Worm (Caenorhabditis elegans): ENCODE measurements around the gene srx-130.
A peak's percentile ranks its signal among the peaks of the same experiment; 100 is the strongest.

The srx-130 gene

DNA sequence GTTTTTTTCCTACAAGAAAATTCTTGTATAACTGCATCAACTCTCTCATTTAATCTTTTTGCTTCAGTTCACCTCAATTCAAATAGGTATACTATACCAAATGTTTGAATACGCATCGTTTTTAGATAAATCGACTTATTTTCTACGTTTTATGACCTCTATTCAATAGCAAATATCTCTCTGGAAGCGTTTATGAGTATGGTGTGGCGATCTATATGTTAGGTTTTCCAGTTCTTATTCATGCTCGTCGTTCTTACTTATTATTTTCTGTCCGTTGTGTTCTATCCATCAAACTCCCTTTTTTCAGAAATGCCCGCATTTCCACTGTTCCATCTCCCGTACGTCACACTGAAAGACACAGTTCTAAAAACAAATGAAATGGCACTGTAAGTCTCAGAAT, 37.4 kb downstream of the srx-130 start, which contains the start of gene T22G5.3:
TSS of gene T22G5.3 (plus strand) at position 301 of the 400 bp plus-strand sequence.
- no peak for TF ChIP-seq snpc-1.1 (tag; optimal IDR thresholded peaks at IDR 0.05; ENCODE audit: insufficient read depth)
- TF ChIP-seq F22D6.2 (tag; optimal IDR thresholded peaks at IDR 0.05): no peak
- no peak for TF ChIP-seq Y67H2A.10 (GFP tag; conservative IDR thresholded peaks at IDR 0.05)
- no peak for TF ChIP-seq egl-44 (GFP tag; IDR thresholded peaks at IDR 0.05)
- no peak for TF ChIP-seq F37B4.10 (GFP tag; IDR thresholded peaks at IDR 0.05)
- no peak for TF ChIP-seq F49E8.2 (tag; optimal IDR thresholded peaks at IDR 0.05; ENCODE audit: insufficient read depth)
- TF ChIP-seq ceh-58 (GFP tag; IDR thresholded peaks at IDR 0.05): no peak
- TF ChIP-seq hlh-26 (GFP tag; conservative IDR thresholded peaks at IDR 0.05): no peak
- TF ChIP-seq athp-1 (tag; optimal IDR thresholded peaks at IDR 0.05): no peak
- TF ChIP-seq aptf-3 (GFP tag; IDR thresholded peaks at IDR 0.05): no peak

DNA sequence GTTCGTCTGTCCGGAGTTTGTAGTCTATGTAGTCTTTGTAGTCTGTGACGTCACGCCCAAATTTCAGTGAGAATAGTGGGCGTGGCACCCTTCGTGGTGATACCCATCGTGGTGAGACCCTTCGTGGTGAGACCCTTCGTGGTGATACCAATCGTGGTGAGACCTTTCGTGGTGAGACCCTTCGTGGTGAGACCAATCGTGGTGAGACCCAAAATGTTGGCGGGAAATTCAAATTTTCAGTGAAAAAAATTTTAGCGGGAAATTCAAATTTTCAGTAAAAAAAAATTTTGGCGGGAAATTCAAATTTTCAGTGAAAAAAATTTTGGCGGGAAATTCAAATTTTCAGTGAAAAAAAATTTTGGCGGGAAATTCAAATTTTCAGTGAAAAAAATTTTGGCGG, 38.9 kb downstream of the srx-130 start:
- TF ChIP-seq D2030.7 (GFP tag; IDR thresholded peaks at IDR 0.05) (peak; percentile 24; the same call in 1 of the 2 replicates), F33H1.4 (GFP tag; IDR thresholded peaks at IDR 0.05) (peak; percentile 73)

ce11 chrV:13887358-13887757, 44.1 kb downstream of the srx-130 start, which contains the start of gene srsx-19:
Gene srsx-19, plus strand, starts transcription at chrV:13887658.
- no peak for TF ChIP-seq nhr-120 (GFP tag; IDR thresholded peaks at IDR 0.05)
- no peak for TF ChIP-seq D2030.7 (GFP tag; IDR thresholded peaks at IDR 0.05)
- no peak for TF ChIP-seq pha-4 (tag; optimal IDR thresholded peaks at IDR 0.05)
- TF ChIP-seq F49E8.2 (tag; optimal IDR thresholded peaks at IDR 0.05; ENCODE audit: insufficient read depth): no peak
- TF ChIP-seq T07F8.4 (tag; optimal IDR thresholded peaks at IDR 0.05): no peak
- TF ChIP-seq ekl-4 (GFP tag; IDR thresholded peaks at IDR 0.05): no peak
- no peak for TF ChIP-seq mcd-1 (GFP tag; IDR thresholded peaks at IDR 0.05)
- no peak for TF ChIP-seq him-1 (tag; optimal IDR thresholded peaks at IDR 0.05)
- TF ChIP-seq bed-2 (GFP tag; IDR thresholded peaks at IDR 0.05): no peak
- TF ChIP-seq F23B12.7 (tag; optimal IDR thresholded peaks at IDR 0.05; ENCODE audit: insufficient read depth): no peak
- TF ChIP-seq hsf-1 (GFP tag; IDR thresholded peaks at IDR 0.05): no peak
- no peak for TF ChIP-seq F22D6.2 (tag; optimal IDR thresholded peaks at IDR 0.05)

- TF ChIP-seq attf-5 (GFP tag; optimal IDR thresholded peaks at IDR 0.05) (no peak), snpc-3.4 (tag; optimal IDR thresholded peaks at IDR 0.05) (no peak), madf-10 (tag; optimal IDR thresholded peaks at IDR 0.05) (no peak)
Observed at ce11 chrV:13889516-13889915, 46.3 kb downstream of the srx-130 start, which contains the start of gene spp-12. Gene spp-12, plus strand, starts transcription at chrV:13889816.

DNA sequence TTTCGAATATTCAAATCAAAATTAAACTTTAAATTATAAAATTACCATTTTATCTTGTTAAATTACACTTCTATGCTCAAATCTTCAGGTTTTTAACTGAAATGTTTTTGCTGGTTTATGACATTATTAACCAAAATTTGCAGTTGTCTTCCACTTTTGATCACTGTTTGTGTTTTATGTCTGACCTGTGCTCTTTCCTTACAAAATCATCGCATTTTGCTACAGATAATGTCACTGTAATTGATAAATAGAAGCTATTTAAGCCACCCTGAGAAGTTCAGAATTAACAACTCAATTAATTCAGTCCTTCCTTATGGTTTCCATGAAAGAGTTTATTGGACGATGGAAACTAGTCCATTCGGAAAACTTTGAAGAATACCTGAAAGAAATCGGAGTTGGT, 47.2 kb downstream of the srx-130 start, which contains the start of gene lbp-8:
TSS of gene lbp-8 (plus strand) at position 301 of the 400 bp plus-strand sequence.
- TF ChIP-seq F49E8.2 (tag; optimal IDR thresholded peaks at IDR 0.05; ENCODE audit: insufficient read depth): no peak
- TF ChIP-seq lin-54 (GFP tag; optimal IDR thresholded peaks at IDR 0.05): no peak
- TF ChIP-seq hsf-1 (GFP tag; IDR thresholded peaks at IDR 0.05): no peak
- TF ChIP-seq tbx-9 (tag; optimal IDR thresholded peaks at IDR 0.05; ENCODE audit: borderline replicate concordance): no peak
- no peak for TF ChIP-seq hmg-1.2 (GFP tag; IDR thresholded peaks at IDR 0.05)
- no peak for TF ChIP-seq ztf-25 (GFP tag; IDR thresholded peaks at IDR 0.05)
- TF ChIP-seq lin-26 (GFP tag; IDR thresholded peaks at IDR 0.05): no peak
- TF ChIP-seq ztf-18 (tag; optimal IDR thresholded peaks at IDR 0.05): no peak
- TF ChIP-seq nhr-90 (tag; optimal IDR thresholded peaks at IDR 0.05): no peak
- TF ChIP-seq F39B2.1 (GFP tag; IDR thresholded peaks at IDR 0.05): no peak
- TF ChIP-seq ama-1 (optimal IDR thresholded peaks at IDR 0.05): no peak
- no peak for TF ChIP-seq ama-1 (GFP tag; optimal IDR thresholded peaks at IDR 0.05)
- TF ChIP-seq sea-2 (GFP tag; IDR thresholded peaks at IDR 0.05): no peak
